Worm (Caenorhabditis elegans) whole organism, mixed stage, embryonic: Measurements from ENCODE around the gene cit-1.2.

Source experiments
- elt-3 ChIP-seq: fragments of 150-350 bp; optimal IDR thresholded peaks from 2 replicates; lab custom pipeline; 2014; ENCODE audit warnings: missing biosample characterization, missing genetic modification characterization
- ham-2 ChIP-seq: fragments of 200-800 bp; sonication (Bioruptor generic); optimal IDR thresholded peaks from 2 replicates; lab custom pipeline; 2018; ENCODE audit warnings: mild to moderate bottlenecking, missing genetic modification characterization, missing compliant biosample characterization
- hlh-1 ChIP-seq: fragments of 150-350 bp; optimal IDR thresholded peaks from 2 replicates; lab custom pipeline; 2014; ENCODE audit warnings: missing biosample characterization, missing genetic modification reagents, missing genetic modification characterization
- lin-13 ChIP-seq: fragments of 150-350 bp; optimal IDR thresholded peaks from 2 replicates; lab custom pipeline; 2014; ENCODE audit warnings: missing biosample characterization, missing genetic modification characterization
- lsy-2 ChIP-seq: fragments of 150-350 bp; optimal IDR thresholded peaks from 2 replicates; lab custom pipeline; 2014; ENCODE audit warnings: missing biosample characterization, missing genetic modification characterization
- nhr-28 ChIP-seq: fragments of 150-350 bp; optimal IDR thresholded peaks from 2 replicates; lab custom pipeline; 2014; ENCODE audit warnings: missing biosample characterization, missing genetic modification characterization
- nhr-76 ChIP-seq: sonication (generic microtip); optimal IDR thresholded peaks from 2 replicates; lab custom pipeline; 2017; ENCODE audit warnings: missing biosample characterization, missing genetic modification characterization
- sem-2 ChIP-seq: fragments of 200-800 bp; sonication (Bioruptor generic); optimal IDR thresholded peaks from 2 replicates; lab custom pipeline; 2018; ENCODE audit warnings: mild to moderate bottlenecking, missing genetic modification characterization, missing compliant biosample characterization
- snpc-4 ChIP-seq: fragments of 150-350 bp; optimal IDR thresholded peaks from 2 replicates; lab custom pipeline; 2014; ENCODE audit warnings: missing biosample characterization, missing genetic modification characterization

DNA sequence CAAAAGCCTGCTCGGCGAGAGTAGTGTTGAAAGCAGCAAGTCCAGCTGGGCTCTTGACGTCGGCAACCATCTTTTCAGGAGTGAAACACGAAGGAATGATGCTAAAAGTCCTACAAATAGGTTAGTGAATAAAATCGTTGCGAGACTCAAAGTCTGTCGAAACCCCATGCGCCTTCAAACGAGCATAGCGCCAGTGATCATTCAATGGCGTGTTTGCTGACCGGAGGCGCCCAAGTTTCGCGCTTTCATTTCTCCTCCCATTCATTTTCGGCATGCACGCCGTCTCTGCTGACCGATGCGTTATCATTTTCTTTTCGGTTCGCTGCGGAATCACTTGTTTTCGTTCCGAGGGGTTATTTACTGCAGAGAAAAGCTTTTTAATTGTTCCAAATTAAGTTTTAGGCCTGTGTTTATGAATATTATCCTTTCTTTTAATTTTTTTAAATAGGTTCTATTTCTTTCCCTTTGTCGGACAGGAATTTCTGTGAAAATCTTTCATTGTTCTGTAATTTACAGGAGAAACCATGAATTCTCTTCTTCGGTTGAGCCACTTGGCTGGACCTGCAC, 37.3 kb upstream of the cit-1.2 start, which contains the start of the genes eef-1B.1 and aco-2:
- TF ChIP-seq nhr-76 (tag; lab: Kevin White, UChicago) (no peak), elt-3 (tag; lab: Kevin White, UChicago) (no peak), nhr-28 (tag; lab: Kevin White, UChicago) (no peak), hlh-1 (tag; lab: Kevin White, UChicago) (peak; percentile 28), ham-2 (GFP tag; lab: Kevin White, UChicago) (no peak), snpc-4 (tag; lab: Kevin White, UChicago) (no peak), lin-13 (tag; lab: Kevin White, UChicago) (peak; percentile 43), lsy-2 (tag; lab: Kevin White, UChicago) (peak; percentile 80), sem-2 (GFP tag; lab: Kevin White, UChicago) (no peak)
